Worm (Caenorhabditis elegans): Measurements from ENCODE around the gene F38E1.3.
"Not testable (repeated sequence)": the region's sequence is repeated elsewhere in the genome, so short reads cannot be mapped to it uniquely, and the experiment has no call there.

F38E1.3 gene

DNA sequence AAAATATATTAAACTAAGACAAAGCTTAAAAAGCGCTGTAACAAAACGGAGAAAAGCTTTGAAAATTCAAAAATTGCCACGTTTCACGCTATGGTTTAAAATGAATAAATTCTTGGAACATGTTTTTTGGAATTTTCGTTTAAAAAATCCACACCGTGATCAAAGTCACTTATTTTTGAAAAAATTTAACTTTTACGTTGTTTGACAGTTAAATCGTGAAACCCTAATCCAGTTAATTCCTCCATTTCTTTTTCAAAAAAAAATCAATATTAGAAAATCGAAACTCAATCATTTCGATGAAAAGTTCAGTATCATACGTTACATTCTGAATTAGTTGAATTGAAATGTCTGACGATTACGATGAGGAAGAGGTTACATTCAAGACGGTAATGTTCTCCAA, at the start of gene F38E1.3:
TSS of gene F38E1.3 (plus strand) at position 301 of the 400 bp plus-strand sequence.
- TF ChIP-seq hlh-30 (tag; optimal IDR thresholded peaks at IDR 0.05; ENCODE audit: insufficient read depth) (no peak), gei-8 (GFP tag; optimal IDR thresholded peaks at IDR 0.05) (no peak), daf-19 (GFP tag; conservative IDR thresholded peaks at IDR 0.05) (no peak), lsy-2 (tag; optimal IDR thresholded peaks at IDR 0.05) (no peak), lin-39 (tag; optimal IDR thresholded peaks at IDR 0.05) (no peak), daf-8 (GFP tag; IDR thresholded peaks at IDR 0.05) (no peak), lin-29 (GFP tag; IDR thresholded peaks at IDR 0.05) (no peak), ceh-62 (tag; optimal IDR thresholded peaks at IDR 0.05) (no peak), vab-7 (GFP tag; IDR thresholded peaks at IDR 0.05) (no peak)

ce11 chrV:8327080-8327479, 48.9 kb upstream of the F38E1.3 start:
- TF ChIP-seq set-16 (GFP tag; IDR thresholded peaks at IDR 0.05) (peak; percentile 89), Y48G9A.11 (GFP tag; IDR thresholded peaks at IDR 0.05) (no peak), daf-19 (GFP tag; conservative IDR thresholded peaks at IDR 0.05) (no peak), nhr-41 (GFP tag; IDR thresholded peaks at IDR 0.05) (no peak), unc-130 (GFP tag; optimal IDR thresholded peaks at IDR 0.05) (no peak), hmg-1.1 (GFP tag; IDR thresholded peaks at IDR 0.05) (no peak), aha-1 (tag) (no peak)

- TF ChIP-seq snpc-1.2 (GFP tag; IDR thresholded peaks at IDR 0.05): 0 out of 2 replicates have a peak, but pooled peaks have one; percentile 29
- 0 out of 2 replicates have a peak, but pooled peaks have one; percentile 57 for TF ChIP-seq Y105C5A.15 (GFP tag; IDR thresholded peaks at IDR 0.05)
- TF ChIP-seq madf-5 (GFP tag; IDR thresholded peaks at IDR 0.05): peak in 1 of 2 experiments; percentile 50; a peak in 1 of 4 replicates
- 0 out of 2 replicates have a peak, but pooled peaks have one; percentile 47 for TF ChIP-seq madf-9 (GFP tag; conservative IDR thresholded peaks at IDR 0.05)
- peak; percentile 72; the same call in 1 of the 2 replicates for TF ChIP-seq dmd-8 (GFP tag; IDR thresholded peaks at IDR 0.05)
- TF ChIP-seq lim-7 (GFP tag; IDR thresholded peaks at IDR 0.05): peak; percentile 70
- 0 out of 2 replicates have a peak, but pooled peaks have one; percentile 38 for TF ChIP-seq F44E2.7 (GFP tag; IDR thresholded peaks at IDR 0.05)
- peak; percentile 84 for TF ChIP-seq F26F4.8 (GFP tag; conservative IDR thresholded peaks at IDR 0.05)
- TF ChIP-seq D1046.2 (GFP tag; IDR thresholded peaks at IDR 0.05): 0 out of 2 replicates have a peak, but pooled peaks have one; percentile 68
Observed at ce11 chrV:8329390-8329789, 46.6 kb upstream of the F38E1.3 start.

- TF ChIP-seq tra-1 (GFP tag; IDR thresholded peaks at IDR 0.05): no peak
- no peak for TF ChIP-seq tag-97 (GFP tag; IDR thresholded peaks at IDR 0.05)
- TF ChIP-seq Y75B8A.6 (GFP tag; IDR thresholded peaks at IDR 0.05): no peak
- no peak for TF ChIP-seq unc-39 (tag; optimal IDR thresholded peaks at IDR 0.05)
- no peak for TF ChIP-seq rbr-2 (tag; optimal IDR thresholded peaks at IDR 0.05)
Observed at ce11 chrV:8334360-8334759, 41.6 kb upstream of the F38E1.3 start, which contains the start of gene tmd-2. tmd-2 (plus strand) TSS chrV:8334660.

- TF ChIP-seq unc-62 (GFP tag; optimal IDR thresholded peaks at IDR 0.05 in 1 of 2) (peak in 1 of 2 experiments; percentile 45), unc-62 (tag; optimal IDR thresholded peaks at IDR 0.05) (no peak), nhr-11 (tag; optimal IDR thresholded peaks at IDR 0.05) (no peak), hlh-30 (tag; optimal IDR thresholded peaks at IDR 0.05; ENCODE audit: insufficient read depth) (peak; percentile 32)
Observed at ce11 chrV:8335620-8336019, 40.3 kb upstream of the F38E1.3 start.

- TF ChIP-seq unc-62 (GFP tag; optimal IDR thresholded peaks at IDR 0.05 in 1 of 2): peak in 1 of 2 experiments; percentile 27
- not testable (repeated sequence) for TF ChIP-seq unc-62 (tag; optimal IDR thresholded peaks at IDR 0.05)
Observed at ce11 chrV:8340924-8341323, 35.0 kb upstream of the F38E1.3 start, which contains the start of gene C08D8.7. C08D8.7 (plus strand) TSS chrV:8341224.

Data from whole organism, L4 larva.